Fruit fly (Drosophila melanogaster) whole organism, embryonic: ENCODE measurements around the gene gro.

ENCODE experiments used
- CG10274 ChIP-seq: fragments of 200-800 bp; sonication (Bioruptor generic); optimal IDR thresholded peaks from 3 replicates; lab custom pipeline; 2017; ENCODE audit warnings: missing biosample characterization, mild to moderate bottlenecking, missing genetic modification characterization
- CG11085 ChIP-seq: fragments of 200-800 bp; sonication (Bioruptor generic); IDR thresholded peaks from 2 replicates; pipeline ENCODE4 v1.3.6; 2022; ENCODE audit warnings: missing biosample characterization, missing genetic modification characterization
- CG11695 ChIP-seq: fragments of 200-800 bp; sonication (Bioruptor generic); IDR thresholded peaks from 3 replicates; pipeline ENCODE4 v1.3.6; 2022; ENCODE audit warnings: missing biosample characterization, missing genetic modification characterization
- CG12391 ChIP-seq: fragments of 200-800 bp; sonication (Bioruptor generic); optimal IDR thresholded peaks from 3 replicates; lab custom pipeline; 2018; ENCODE audit warnings: missing biosample characterization, mild to moderate bottlenecking, missing genetic modification characterization, moderate library complexity
- CG12744 ChIP-seq: fragments of 200-800 bp; sonication (Bioruptor generic); optimal IDR thresholded peaks from 2 replicates; lab custom pipeline; 2016; ENCODE audit warnings: missing biosample characterization, missing genetic modification characterization
- CG14050 ChIP-seq: fragments of 200-800 bp; sonication (Bioruptor generic); IDR thresholded peaks from 3 replicates; pipeline ENCODE4 v1.3.6; 2022; ENCODE audit warnings: missing biosample characterization, missing genetic modification characterization
- CG15073 ChIP-seq: fragments of 200-800 bp; sonication (Bioruptor generic); optimal IDR thresholded peaks from 2 replicates; lab custom pipeline; 2016; ENCODE audit warnings: missing biosample characterization, missing genetic modification characterization
- CG2120 ChIP-seq: fragments of 200-800 bp; sonication (Bioruptor generic); optimal IDR thresholded peaks from 3 replicates; lab custom pipeline; 2016; ENCODE audit warnings: missing biosample characterization, missing genetic modification characterization
- CG31441 ChIP-seq: fragments of 200-800 bp; sonication (Bioruptor generic); IDR thresholded peaks from 2 replicates; pipeline ENCODE4 v1.3.6; 2022; ENCODE audit warnings: missing biosample characterization, missing genetic modification characterization
- CG3407 ChIP-seq: fragments of 200-800 bp; sonication (Bioruptor generic); optimal IDR thresholded peaks from 2 replicates; lab custom pipeline; 2018; ENCODE audit warnings: missing biosample characterization, mild to moderate bottlenecking, missing genetic modification characterization
- CG4404 ChIP-seq: fragments of 200-800 bp; sonication (Bioruptor generic); IDR thresholded peaks from 2 replicates; pipeline ENCODE4 v1.3.6; 2022; ENCODE audit warnings: missing biosample characterization, missing genetic modification characterization
- CG4854 ChIP-seq: fragments of 200-800 bp; sonication (Bioruptor generic); optimal IDR thresholded peaks from 2 replicates; lab custom pipeline; 2016; ENCODE audit warnings: missing biosample characterization, missing genetic modification characterization, inconsistent platforms
- CG5245 ChIP-seq: fragments of 200-800 bp; sonication (Bioruptor generic); optimal IDR thresholded peaks from 3 replicates; lab custom pipeline; 2016; ENCODE audit warnings: missing biosample characterization, missing genetic modification characterization
- CG7372 ChIP-seq: fragments of 200-800 bp; sonication (Bioruptor generic); IDR thresholded peaks from 2 replicates; pipeline ENCODE4 v1.3.6; 2022; ENCODE audit warnings: missing biosample characterization, missing genetic modification characterization
- CG7745 ChIP-seq: fragments of 200-800 bp; sonication (Bioruptor generic); optimal IDR thresholded peaks from 2 replicates; lab custom pipeline; 2018; ENCODE audit warnings: missing biosample characterization, mild to moderate bottlenecking, missing genetic modification characterization, moderate library complexity
- CG7839 ChIP-seq: fragments of 200-800 bp; sonication (Bioruptor generic); optimal IDR thresholded peaks from 3 replicates; lab custom pipeline; 2018; ENCODE audit warnings: missing biosample characterization, mild to moderate bottlenecking, missing genetic modification characterization, moderate library complexity
- CG9437 ChIP-seq: fragments of 200-800 bp; sonication (Bioruptor generic); optimal IDR thresholded peaks from 2 replicates; lab custom pipeline; 2018; ENCODE audit warnings: missing biosample characterization, mild to moderate bottlenecking, missing genetic modification characterization
- CHES-1-like ChIP-seq: fragments of 200-800 bp; sonication (Bioruptor generic); optimal IDR thresholded peaks from 2 replicates; lab custom pipeline; 2016; ENCODE audit warnings: missing biosample characterization, missing genetic modification characterization
- D19B ChIP-seq: fragments of 200-800 bp; sonication (Bioruptor generic); optimal IDR thresholded peaks from 2 replicates; lab custom pipeline; 2017; ENCODE audit warnings: missing biosample characterization, mild to moderate bottlenecking, missing genetic modification characterization
- Dip2 ChIP-seq: fragments of 200-800 bp; sonication (Bioruptor generic); IDR thresholded peaks from 2 replicates; pipeline ENCODE4 v1.3.6; 2022; ENCODE audit warnings: missing biosample characterization, missing genetic modification characterization
- Dip3 ChIP-seq: fragments of 200-800 bp; sonication (Bioruptor generic); optimal IDR thresholded peaks from 3 replicates; lab custom pipeline; 2016; ENCODE audit warnings: missing biosample characterization, missing genetic modification characterization
- Fer2 ChIP-seq: fragments of 200-800 bp; sonication (Bioruptor generic); optimal IDR thresholded peaks from 2 replicates; lab custom pipeline; 2018; ENCODE audit warnings: missing biosample characterization, mild to moderate bottlenecking, missing genetic modification characterization, moderate library complexity
- GATAe ChIP-seq: fragments of 200-800 bp; sonication (Bioruptor generic); conservative IDR thresholded peaks from 2 replicates; pipeline ENCODE4 v1.3.6; 2022; ENCODE audit warnings: missing biosample characterization, missing genetic modification characterization
- HLH4C ChIP-seq: fragments of 200-800 bp; sonication (Bioruptor generic); IDR thresholded peaks from 3 replicates; pipeline ENCODE4 v1.3.6; 2022; ENCODE audit warnings: missing biosample characterization, missing genetic modification characterization; ENCODE audit not compliant: partially characterized antibody
- HmgD ChIP-seq: fragments of 200-800 bp; sonication (Bioruptor generic); optimal IDR thresholded peaks from 3 replicates; lab custom pipeline; 2016; ENCODE audit warnings: missing biosample characterization, missing genetic modification characterization
- Hmx ChIP-seq: fragments of 200-800 bp; sonication (Bioruptor generic); optimal IDR thresholded peaks from 2 replicates; lab custom pipeline; 2016; ENCODE audit warnings: missing biosample characterization, missing genetic modification characterization
- Hr3 ChIP-seq: fragments of 200-800 bp; sonication (Bioruptor generic); optimal IDR thresholded peaks from 3 replicates; lab custom pipeline; 2016; ENCODE audit warnings: missing biosample characterization, missing genetic modification characterization
- Jarid2 ChIP-seq: fragments of 200-800 bp; sonication (Bioruptor generic); optimal IDR thresholded peaks from 3 replicates; lab custom pipeline; 2017; ENCODE audit warnings: mild to moderate bottlenecking, missing biosample characterization, missing genetic modification reagents, missing genetic modification characterization
- Lhr ChIP-seq: fragments of 200-800 bp; sonication (Bioruptor generic); optimal IDR thresholded peaks from 3 replicates; lab custom pipeline; 2017; ENCODE audit warnings: mild to moderate bottlenecking, missing biosample characterization, missing genetic modification reagents, missing genetic modification characterization
- Ssrp ChIP-seq: fragments of 200-800 bp; sonication (Bioruptor generic); optimal IDR thresholded peaks from 2 replicates; lab custom pipeline; 2018; ENCODE audit warnings: missing biosample characterization, mild to moderate bottlenecking, missing genetic modification characterization, moderate library complexity
- Stat92E ChIP-seq, 3 experiments: fragments of >200 bp in 2 of 3; fragments of 200-800 bp in 1 of 3; sonication (Bioruptor generic) in 1 of 3; optimal IDR thresholded peaks; 2 replicates each; lab custom pipeline; 2017 to 2019; ENCODE audit warnings: missing biosample characterization in 3 of 3, missing genetic modification characterization in 3 of 3, mild to moderate bottlenecking in 1 of 3, moderate library complexity in 1 of 3
- ash1 ChIP-seq: fragments of 200-800 bp; sonication (Bioruptor generic); optimal IDR thresholded peaks from 2 replicates; lab custom pipeline; 2018; ENCODE audit warnings: missing biosample characterization, mild to moderate bottlenecking, missing genetic modification characterization
- dati ChIP-seq: fragments of 200-800 bp; sonication (Bioruptor generic); IDR thresholded peaks from 2 replicates; pipeline ENCODE4 v1.3.6; 2022; ENCODE audit warnings: missing biosample characterization, missing genetic modification characterization
- dimm ChIP-seq: fragments of 200-800 bp; sonication (Bioruptor generic); IDR thresholded peaks from 2 replicates; pipeline ENCODE4 v1.3.6; 2022; ENCODE audit warnings: missing biosample characterization, missing genetic modification characterization
- dmrt99B ChIP-seq: fragments of 200-800 bp; sonication (Bioruptor generic); optimal IDR thresholded peaks from 2 replicates; lab custom pipeline; 2018; ENCODE audit warnings: missing biosample characterization, mild to moderate bottlenecking, missing genetic modification characterization, moderate library complexity
- fd102C ChIP-seq: fragments of 200-800 bp; sonication (Bioruptor generic); optimal IDR thresholded peaks from 2 replicates; lab custom pipeline; 2018; ENCODE audit warnings: missing biosample characterization, mild to moderate bottlenecking, missing genetic modification characterization, moderate library complexity
- gem ChIP-seq: fragments of 200-800 bp; sonication (Bioruptor generic); optimal IDR thresholded peaks from 2 replicates; lab custom pipeline; 2019; ENCODE audit warnings: missing biosample characterization, mild to moderate bottlenecking, missing genetic modification characterization, moderate library complexity
- nerfin-1 ChIP-seq: fragments of 200-800 bp; sonication (Bioruptor generic); optimal IDR thresholded peaks from 3 replicates; lab custom pipeline; 2019; ENCODE audit warnings: missing biosample characterization, mild to moderate bottlenecking, missing genetic modification characterization, moderate library complexity
- otp ChIP-seq: fragments of 200-800 bp; sonication (Bioruptor generic); IDR thresholded peaks from 3 replicates; pipeline ENCODE4, ENCODE4 v1.3.6; 2022; ENCODE audit warnings: missing biosample characterization, missing genetic modification characterization
- pan ChIP-seq, 4 experiments: fragments of >200 bp in 3 of 4; fragments of 200-800 bp in 1 of 4; sonication (Bioruptor generic) in 1 of 4; optimal IDR thresholded peaks in 3 of 4; IDR thresholded peaks in 1 of 4; 2 replicates each; pipeline versions ENCODE4 v1.3.6 to Lab custom; 2017 to 2022; ENCODE audit warnings: missing biosample characterization in 2 of 4, missing genetic modification characterization in 2 of 4, mixed read lengths in 1 of 4
- phol ChIP-seq: fragments of 200-800 bp; sonication (Bioruptor generic); optimal IDR thresholded peaks from 3 replicates; lab custom pipeline; 2018; ENCODE audit warnings: missing biosample characterization, mild to moderate bottlenecking, missing genetic modification characterization, moderate library complexity
- repo ChIP-seq: fragments of 200-800 bp; sonication (Bioruptor generic); optimal IDR thresholded peaks from 2 replicates; lab custom pipeline; 2016; ENCODE audit warnings: missing biosample characterization, missing genetic modification characterization
- sd ChIP-seq: fragments of 200-800 bp; sonication (Bioruptor generic); optimal IDR thresholded peaks from 3 replicates; lab custom pipeline; 2018; ENCODE audit warnings: missing biosample characterization, mild to moderate bottlenecking, missing genetic modification characterization, moderate library complexity
- sima ChIP-seq: fragments of 200-800 bp; sonication (Bioruptor generic); optimal IDR thresholded peaks from 2 replicates; lab custom pipeline; 2016; ENCODE audit warnings: missing biosample characterization, missing genetic modification characterization
- sqz ChIP-seq: fragments of 200-800 bp; sonication (Bioruptor generic); optimal IDR thresholded peaks from 3 replicates; lab custom pipeline; 2018; ENCODE audit warnings: missing biosample characterization, mild to moderate bottlenecking, missing genetic modification characterization
- stwl ChIP-seq: fragments of 200-800 bp; sonication (Bioruptor generic); optimal IDR thresholded peaks from 3 replicates; lab custom pipeline; 2018; ENCODE audit warnings: missing biosample characterization, mild to moderate bottlenecking, missing genetic modification characterization, moderate library complexity
- usp ChIP-seq: fragments of >200 bp; optimal IDR thresholded peaks from 2 replicates; lab custom pipeline; 2017; ENCODE audit warnings: missing biosample characterization, missing genetic modification characterization
- wek ChIP-seq: fragments of 200-800 bp; sonication (Bioruptor generic); optimal IDR thresholded peaks from 3 replicates; lab custom pipeline; 2018; ENCODE audit warnings: missing biosample characterization, mild to moderate bottlenecking, missing genetic modification characterization, moderate library complexity
- wor ChIP-seq: fragments of 200-800 bp; sonication (Bioruptor generic); IDR thresholded peaks from 2 replicates; pipeline ENCODE4 v1.3.6; 2022; ENCODE audit warnings: missing biosample characterization, missing genetic modification characterization
- zfh1 ChIP-seq: fragments of 200-800 bp; sonication (Bioruptor generic); IDR thresholded peaks from 3 replicates; pipeline ENCODE4 v1.3.6; 2022; ENCODE audit warnings: missing biosample characterization, missing genetic modification characterization
- zfh2 ChIP-seq: fragments of 200-800 bp; sonication (Bioruptor generic); optimal IDR thresholded peaks from 2 replicates; lab custom pipeline; 2016; ENCODE audit warnings: missing biosample characterization, missing genetic modification characterization

Gene gro

DNA sequence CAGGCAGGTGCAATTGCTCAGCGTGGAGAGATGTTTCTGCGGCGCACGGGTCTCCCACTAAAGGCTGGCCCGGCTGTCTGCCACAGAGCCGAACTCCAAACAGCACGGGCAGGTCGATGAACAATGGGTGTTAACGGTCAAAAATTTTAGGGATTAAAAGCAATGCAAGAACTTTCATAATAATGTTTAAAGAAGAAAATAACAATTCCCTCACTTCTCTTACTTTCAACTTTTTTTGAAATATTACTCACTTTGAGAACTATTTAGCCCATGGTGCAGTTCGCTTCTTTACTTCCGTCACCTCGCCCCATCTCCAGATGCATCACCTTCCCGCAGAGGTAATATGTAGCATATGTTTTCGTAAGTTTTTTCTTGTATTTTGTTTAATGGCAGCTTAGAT lies 30.9 kb downstream of the gro start (continued):
- TF ChIP-seq wor (no peak), CG3407 (GFP tag; lab: Kevin White, UChicago) (peak; percentile 5), CHES-1-like (no peak), usp (GFP tag; lab: Kevin White, UChicago) (no peak), Hr3 (GFP tag; lab: Kevin White, UChicago) (no peak), Dip2 (GFP tag; lab: Robert Waterston, UW) (no peak), sqz (GFP tag; lab: Kevin White, UChicago) (no peak), CG11695 (no peak), zfh2 (GFP tag; lab: Kevin White, UChicago) (no peak), CG4404 (GFP tag; lab: Robert Waterston, UW) (no peak), CG31441 (GFP tag; lab: Robert Waterston, UW) (peak; percentile 24; the same call in 1 of the 2 replicates), pan (optimal IDR thresholded peaks at IDR 0.05; lab: Kevin White, UChicago) (no peak), pan (GFP tag; optimal IDR thresholded peaks at IDR 0.05 in 1 of 2, IDR thresholded peaks at IDR 0.05 in 1 of 2) (peak in 1 of 2 experiments; percentile 50), Hmx (GFP tag; lab: Kevin White, UChicago) (no peak), repo (GFP tag; lab: Kevin White, UChicago) (no peak), HmgD (GFP tag; lab: Kevin White, UChicago) (no peak), Dip3 (GFP tag; lab: Kevin White, UChicago) (no peak), otp (GFP tag; lab: Robert Waterston, UW) (0 out of 3 replicates have a peak, but pooled peaks have one; percentile 22), fd102C (no peak), CG2120 (no peak), Jarid2 (GFP tag; lab: Kevin White, UChicago) (no peak), zfh1 (GFP tag; lab: Robert Waterston, UW) (peak; percentile 75), dimm (GFP tag; lab: Robert Waterston, UW) (no peak), wek (no peak), nerfin-1 (tag; lab: Kevin White, UChicago) (no peak), CG7839 (tag; lab: Kevin White, UChicago) (no peak), dmrt99B (tag; lab: Kevin White, UChicago) (peak; percentile 40), CG5245 (no peak), Lhr (GFP tag; lab: Kevin White, UChicago) (no peak), ash1 (no peak), Stat92E (GFP tag; optimal IDR thresholded peaks at IDR 0.05; lab: Kevin White, UChicago) (no peak), dati (GFP tag; lab: Robert Waterston, UW) (no peak), sima (no peak), HLH4C (GFP tag; lab: Robert Waterston, UW) (no peak), gem (tag; lab: Kevin White, UChicago) (peak; percentile 51), CG10274 (GFP tag; lab: Kevin White, UChicago) (no peak), phol (peak; percentile 26), CG4854 (GFP tag; lab: Kevin White, UChicago) (no peak), CG7372 (GFP tag; lab: Robert Waterston, UW) (no peak), Fer2 (tag; lab: Kevin White, UChicago) (no peak), CG15073 (GFP tag; lab: Kevin White, UChicago) (no peak), Ssrp (tag; lab: Kevin White, UChicago) (peak; percentile 39), CG14050 (GFP tag; lab: Robert Waterston, UW) (0 out of 3 replicates have a peak, but pooled peaks have one; percentile 15), CG11085 (GFP tag; lab: Robert Waterston, UW) (no peak), CG9437 (GFP tag; lab: Kevin White, UChicago) (no peak), CG12391 (tag; lab: Kevin White, UChicago) (peak; percentile 20), GATAe (GFP tag; lab: Robert Waterston, UW) (no peak), CG12744 (GFP tag; lab: Kevin White, UChicago) (no peak), stwl (tag; lab: Kevin White, UChicago) (no peak), sd (tag; lab: Kevin White, UChicago) (no peak), D19B (GFP tag; lab: Kevin White, UChicago) (no peak), CG7745 (tag; lab: Kevin White, UChicago) (no peak)
